Fruit fly (Drosophila melanogaster): Measurements from ENCODE around the gene SmydA-8.

The SmydA-8 gene

dm6 chrX:2208641-2209241, 4.9 kb downstream of the SmydA-8 start (continued):
- TF ChIP-seq CG7839 (tag; optimal IDR thresholded peaks at IDR 0.05): peak; percentile 49
- TF ChIP-seq Antp (GFP tag; optimal IDR thresholded peaks at IDR 0.05): no peak
- TF ChIP-seq CG10321 (GFP tag; IDR thresholded peaks at IDR 0.05): no peak
- TF ChIP-seq CG1792 (GFP tag; optimal IDR thresholded peaks at IDR 0.05): no peak
- no peak for TF ChIP-seq NC2α (GFP tag; optimal IDR thresholded peaks at IDR 0.05)
- TF ChIP-seq nau (GFP tag; optimal IDR thresholded peaks at IDR 0.05): no peak
- TF ChIP-seq Dll (GFP tag; IDR thresholded peaks at IDR 0.05; ENCODE audit: partially characterized antibody): no peak
- TF ChIP-seq Rx (GFP tag; IDR thresholded peaks at IDR 0.05): no peak
- TF ChIP-seq GATAe (GFP tag; conservative IDR thresholded peaks at IDR 0.05): no peak
- no peak for TF ChIP-seq da (GFP tag; optimal IDR thresholded peaks at IDR 0.05)
- peak; percentile 63; the same call in 2 of the 3 replicates for TF ChIP-seq dysf (GFP tag; IDR thresholded peaks at IDR 0.05)
- TF ChIP-seq Ada2b (GFP tag; IDR thresholded peaks at IDR 0.05): no peak
- no peak for TF ChIP-seq CG2116 (GFP tag; optimal IDR thresholded peaks at IDR 0.05)
- no peak for TF ChIP-seq hb (GFP tag; IDR thresholded peaks at IDR 0.05; ENCODE audit: partially characterized antibody)
- TF ChIP-seq MTF-1 (GFP tag; optimal IDR thresholded peaks at IDR 0.05; ENCODE audit: borderline replicate concordance): no peak
- no peak for TF ChIP-seq Poxn (GFP tag; IDR thresholded peaks at IDR 0.05)
- TF ChIP-seq NfI (GFP tag; optimal IDR thresholded peaks at IDR 0.05): peak; percentile 19
- TF ChIP-seq Bteb2 (GFP tag; optimal IDR thresholded peaks at IDR 0.05): no peak
- peak; percentile 91 for TF ChIP-seq CG6175 (GFP tag; IDR thresholded peaks at IDR 0.05)
- TF ChIP-seq ab (GFP tag; optimal IDR thresholded peaks at IDR 0.05): no peak
- no peak for TF ChIP-seq CG10147 (GFP tag; optimal IDR thresholded peaks at IDR 0.05)
- TF ChIP-seq bigmax (GFP tag; optimal IDR thresholded peaks at IDR 0.05): no peak
- TF ChIP-seq CG12769 (tag; optimal IDR thresholded peaks at IDR 0.05): peak; percentile 81
- peak; percentile 62 for TF ChIP-seq row (GFP tag; IDR thresholded peaks at IDR 0.05)
- TF ChIP-seq CG9609 (GFP tag; optimal IDR thresholded peaks at IDR 0.05): no peak
- TF ChIP-seq Awh (GFP tag; IDR thresholded peaks at IDR 0.05): no peak
- TF ChIP-seq Neu2 (GFP tag; optimal IDR thresholded peaks at IDR 0.05; ENCODE audit: borderline replicate concordance): no peak
- TF ChIP-seq CG10366 (GFP tag; IDR thresholded peaks at IDR 0.05): peak; percentile 20; the same call in 1 of the 2 replicates
- TF ChIP-seq Six4 (GFP tag; optimal IDR thresholded peaks at IDR 0.05): no peak
- TF ChIP-seq CG9797 (GFP tag; optimal IDR thresholded peaks at IDR 0.05): no peak
- TF ChIP-seq lmd (GFP tag; IDR thresholded peaks at IDR 0.05): peak; percentile 35; the same call in 1 of the 2 replicates
- TF ChIP-seq nmo (GFP tag; optimal IDR thresholded peaks at IDR 0.05): peak; percentile 37
- TF ChIP-seq B-H2 (GFP tag; optimal IDR thresholded peaks at IDR 0.05): no peak
- TF ChIP-seq CG7271 (tag; optimal IDR thresholded peaks at IDR 0.05): no peak
- TF ChIP-seq rib (GFP tag; IDR thresholded peaks at IDR 0.05): no peak
- no peak for TF ChIP-seq CG3995 (GFP tag; optimal IDR thresholded peaks at IDR 0.05)
- peak; percentile 19; the same call in 1 of the 3 replicates for TF ChIP-seq tgo (GFP tag; IDR thresholded peaks at IDR 0.05)
- TF ChIP-seq repo (GFP tag; optimal IDR thresholded peaks at IDR 0.05): no peak
- no peak for TF ChIP-seq gem (tag; optimal IDR thresholded peaks at IDR 0.05)
- TF ChIP-seq Sry-β (GFP tag; optimal IDR thresholded peaks at IDR 0.05): no peak
- TF ChIP-seq CG8765 (GFP tag; IDR thresholded peaks at IDR 0.05): no peak
- no peak for TF ChIP-seq HLHmδ (GFP tag; optimal IDR thresholded peaks at IDR 0.05)
- TF ChIP-seq p53 (GFP tag; optimal IDR thresholded peaks at IDR 0.05): no peak
- no peak for TF ChIP-seq croc (GFP tag; conservative IDR thresholded peaks at IDR 0.05)
- TF ChIP-seq CG3065 (GFP tag; optimal IDR thresholded peaks at IDR 0.05): no peak
- TF ChIP-seq CG14667 (GFP tag; IDR thresholded peaks at IDR 0.05): no peak
- no peak for TF ChIP-seq dpn (GFP tag; optimal IDR thresholded peaks at IDR 0.05)
- no peak for TF ChIP-seq Oli (tag; optimal IDR thresholded peaks at IDR 0.05)
- TF ChIP-seq CG2875 (GFP tag; optimal IDR thresholded peaks at IDR 0.05): no peak
- TF ChIP-seq CG31365 (tag; optimal IDR thresholded peaks at IDR 0.05): no peak
- no peak for TF ChIP-seq bowl (GFP tag; IDR thresholded peaks at IDR 0.05)
